Fruit fly (Drosophila melanogaster) whole organism, embryonic: ENCODE results near the gene Fst.

Experiments
- Antp ChIP-seq: fragments of 200-800 bp; sonication (Bioruptor generic); optimal IDR thresholded peaks from 3 replicates; lab custom pipeline; 2016; ENCODE audit warnings: missing biosample characterization, missing genetic modification characterization
- Awh ChIP-seq: fragments of 200-800 bp; sonication (Bioruptor generic); IDR thresholded peaks from 2 replicates; pipeline ENCODE4, ENCODE4 v1.3.6; 2022; ENCODE audit warnings: missing biosample characterization, missing genetic modification characterization
- BtbVII ChIP-seq: fragments of 200-800 bp; sonication (Bioruptor generic); optimal IDR thresholded peaks from 3 replicates; lab custom pipeline; 2017; ENCODE audit warnings: missing biosample characterization, mild to moderate bottlenecking, missing genetic modification characterization
- CG10267 ChIP-seq: fragments of 200-800 bp; sonication (Bioruptor generic); optimal IDR thresholded peaks from 2 replicates; lab custom pipeline; 2018; ENCODE audit warnings: missing biosample characterization, mild to moderate bottlenecking, missing genetic modification characterization, moderate library complexity
- CG10543 ChIP-seq: fragments of 200-800 bp; sonication (Bioruptor generic); optimal IDR thresholded peaks from 3 replicates; lab custom pipeline; 2017; ENCODE audit warnings: missing biosample characterization, mild to moderate bottlenecking, missing genetic modification characterization, moderate library complexity
- CG11504 ChIP-seq: fragments of 200-800 bp; sonication (Bioruptor generic); optimal IDR thresholded peaks from 3 replicates; lab custom pipeline; 2019; ENCODE audit warnings: missing biosample characterization, mild to moderate bottlenecking, missing genetic modification characterization, moderate library complexity
- CG11696 ChIP-seq: fragments of 200-800 bp; sonication (Bioruptor generic); IDR thresholded peaks from 2 replicates; pipeline ENCODE4 v1.3.6; 2022; ENCODE audit warnings: missing biosample characterization, missing genetic modification characterization
- CG11723 ChIP-seq: fragments of 200-800 bp; sonication (Bioruptor generic); optimal IDR thresholded peaks from 2 replicates; lab custom pipeline; 2017; ENCODE audit warnings: missing biosample characterization, mild to moderate bottlenecking, missing genetic modification characterization
- CG1233 ChIP-seq: fragments of 200-800 bp; sonication (Bioruptor generic); optimal IDR thresholded peaks from 4 replicates; lab custom pipeline; 2018; ENCODE audit warnings: missing biosample characterization, mild to moderate bottlenecking, missing genetic modification characterization
- CG1602 ChIP-seq: fragments of 200-800 bp; sonication (Bioruptor generic); optimal IDR thresholded peaks from 3 replicates; lab custom pipeline; 2016; ENCODE audit warnings: missing biosample characterization, missing genetic modification characterization
- CG17186 ChIP-seq: fragments of 200-800 bp; sonication (Bioruptor generic); optimal IDR thresholded peaks from 3 replicates; lab custom pipeline; 2017; ENCODE audit warnings: missing biosample characterization, missing genetic modification reagents, missing genetic modification characterization
- CG18011 ChIP-seq: fragments of 200-800 bp; sonication (Bioruptor generic); optimal IDR thresholded peaks from 2 replicates; lab custom pipeline; 2017; ENCODE audit warnings: missing biosample characterization, missing genetic modification characterization, mild to moderate bottlenecking, moderate library complexity, missing genotype
- CG2678 ChIP-seq: fragments of 200-800 bp; sonication (Bioruptor generic); optimal IDR thresholded peaks from 3 replicates; lab custom pipeline; 2019; ENCODE audit warnings: missing biosample characterization, mild to moderate bottlenecking, missing genetic modification characterization, moderate library complexity
- CG2875 ChIP-seq: fragments of 200-800 bp; sonication (Bioruptor generic); optimal IDR thresholded peaks from 2 replicates; lab custom pipeline; 2017; ENCODE audit warnings: missing biosample characterization, mild to moderate bottlenecking, missing genetic modification characterization, missing genetic modification reagents
- CG34422 ChIP-seq: fragments of 200-800 bp; sonication (Bioruptor generic); IDR thresholded peaks from 3 replicates; pipeline ENCODE4 v1.3.6; 2022; ENCODE audit warnings: missing biosample characterization, missing genetic modification characterization
- CG4617 ChIP-seq: fragments of 200-800 bp; sonication (Bioruptor generic); optimal IDR thresholded peaks from 3 replicates; lab custom pipeline; 2016; ENCODE audit warnings: missing biosample characterization, missing genetic modification characterization, borderline replicate concordance
- CG4820 ChIP-seq: fragments of 200-800 bp; sonication (Bioruptor generic); optimal IDR thresholded peaks from 3 replicates; lab custom pipeline; 2016; ENCODE audit warnings: missing biosample characterization, missing genetic modification characterization
- CG7372 ChIP-seq: fragments of 200-800 bp; sonication (Bioruptor generic); IDR thresholded peaks from 2 replicates; pipeline ENCODE4 v1.3.6; 2022; ENCODE audit warnings: missing biosample characterization, missing genetic modification characterization
- CG8478 ChIP-seq: fragments of >200 bp; optimal IDR thresholded peaks from 2 replicates; lab custom pipeline; 2018
- CG9609 ChIP-seq: fragments of 200-800 bp; sonication (Bioruptor generic); optimal IDR thresholded peaks from 3 replicates; lab custom pipeline; 2016; ENCODE audit warnings: missing biosample characterization, missing genetic modification characterization
- CHES-1-like ChIP-seq: fragments of 200-800 bp; sonication (Bioruptor generic); optimal IDR thresholded peaks from 2 replicates; lab custom pipeline; 2016; ENCODE audit warnings: missing biosample characterization, missing genetic modification characterization
- Camta ChIP-seq: fragments of 200-800 bp; sonication (Bioruptor generic); optimal IDR thresholded peaks from 2 replicates; lab custom pipeline; 2016; ENCODE audit warnings: missing biosample characterization, missing genetic modification characterization
- Dbx ChIP-seq: fragments of 200-800 bp; sonication (Bioruptor generic); IDR thresholded peaks from 3 replicates; pipeline ENCODE4 v1.3.6; 2022; ENCODE audit warnings: missing biosample characterization, missing genetic modification characterization
- Dip3 ChIP-seq: fragments of 200-800 bp; sonication (Bioruptor generic); optimal IDR thresholded peaks from 3 replicates; lab custom pipeline; 2016; ENCODE audit warnings: missing biosample characterization, missing genetic modification characterization
- Elba2 ChIP-seq: fragments of 200-800 bp; sonication (Bioruptor generic); optimal IDR thresholded peaks from 3 replicates; lab custom pipeline; 2016; ENCODE audit warnings: missing biosample characterization, missing genetic modification characterization
- Ets65A ChIP-seq: fragments of 200-800 bp; sonication (Bioruptor generic); peaks from one replicate; lab custom pipeline; 2016; ENCODE audit warnings: missing biosample characterization, missing genetic modification characterization
- Fer2 ChIP-seq: fragments of 200-800 bp; sonication (Bioruptor generic); optimal IDR thresholded peaks from 2 replicates; lab custom pipeline; 2018; ENCODE audit warnings: missing biosample characterization, mild to moderate bottlenecking, missing genetic modification characterization, moderate library complexity
- Gug ChIP-seq: fragments of 200-800 bp; sonication (Bioruptor generic); IDR thresholded peaks from 4 replicates; pipeline ENCODE4 v1.3.6; 2022; ENCODE audit warnings: missing biosample characterization, missing genetic modification characterization
- HLH3B ChIP-seq: fragments of 200-800 bp; sonication (Bioruptor generic); IDR thresholded peaks from 2 replicates; pipeline ENCODE4 v1.3.6; 2022; ENCODE audit warnings: missing biosample characterization, missing genetic modification characterization
- HLH4C ChIP-seq: fragments of 200-800 bp; sonication (Bioruptor generic); IDR thresholded peaks from 3 replicates; pipeline ENCODE4 v1.3.6; 2022; ENCODE audit warnings: missing biosample characterization, missing genetic modification characterization; ENCODE audit not compliant: partially characterized antibody
- Hand ChIP-seq: fragments of 200-800 bp; sonication (Bioruptor generic); optimal IDR thresholded peaks from 2 replicates; lab custom pipeline; 2017; ENCODE audit warnings: mild to moderate bottlenecking, missing biosample characterization, missing genetic modification reagents, missing genetic modification characterization
- Jarid2 ChIP-seq: fragments of 200-800 bp; sonication (Bioruptor generic); optimal IDR thresholded peaks from 3 replicates; lab custom pipeline; 2017; ENCODE audit warnings: mild to moderate bottlenecking, missing biosample characterization, missing genetic modification reagents, missing genetic modification characterization
- Lhr ChIP-seq: fragments of 200-800 bp; sonication (Bioruptor generic); optimal IDR thresholded peaks from 3 replicates; lab custom pipeline; 2017; ENCODE audit warnings: mild to moderate bottlenecking, missing biosample characterization, missing genetic modification reagents, missing genetic modification characterization
- Lim3 ChIP-seq: fragments of 200-800 bp; sonication (Bioruptor generic); IDR thresholded peaks from 2 replicates; pipeline ENCODE4 v1.3.6; 2022; ENCODE audit warnings: missing biosample characterization, missing genetic modification characterization
- NFAT ChIP-seq: fragments of 200-800 bp; sonication (Bioruptor generic); IDR thresholded peaks from 2 replicates; pipeline ENCODE4 v1.3.6; 2022; ENCODE audit warnings: missing biosample characterization, missing genetic modification characterization
- Nf-YC ChIP-seq: fragments of 200-800 bp; optimal IDR thresholded peaks from 3 replicates; lab custom pipeline; 2019; ENCODE audit warnings: missing biosample characterization, mild to moderate bottlenecking, missing genetic modification characterization, moderate library complexity
- ac ChIP-seq: fragments of 200-800 bp; sonication (Bioruptor generic); optimal IDR thresholded peaks from 3 replicates; lab custom pipeline; 2017; ENCODE audit warnings: missing biosample characterization, mild to moderate bottlenecking, missing genetic modification characterization
- ase ChIP-seq: fragments of 200-800 bp; sonication (Bioruptor generic); IDR thresholded peaks from 3 replicates; pipeline ENCODE4 v1.3.6; 2022; ENCODE audit warnings: missing biosample characterization, missing genetic modification characterization
- az2 ChIP-seq: fragments of 200-800 bp; sonication (Bioruptor generic); optimal IDR thresholded peaks from 3 replicates; lab custom pipeline; 2016; ENCODE audit warnings: missing biosample characterization, missing genetic modification characterization
- cg ChIP-seq: fragments of 200-800 bp; sonication (Bioruptor generic); optimal IDR thresholded peaks from 3 replicates; lab custom pipeline; 2019; ENCODE audit warnings: missing biosample characterization, mild to moderate bottlenecking, missing genetic modification characterization, moderate library complexity
- exex ChIP-seq: fragments of 200-800 bp; sonication (Bioruptor generic); optimal IDR thresholded peaks from 4 replicates; lab custom pipeline; 2018; ENCODE audit warnings: missing biosample characterization, mild to moderate bottlenecking, missing genetic modification characterization, moderate library complexity
- eyg ChIP-seq: fragments of 200-800 bp; sonication (Bioruptor generic); optimal IDR thresholded peaks from 3 replicates; lab custom pipeline; 2016; ENCODE audit warnings: missing biosample characterization, missing genetic modification characterization
- fd102C ChIP-seq: fragments of 200-800 bp; sonication (Bioruptor generic); optimal IDR thresholded peaks from 2 replicates; lab custom pipeline; 2018; ENCODE audit warnings: missing biosample characterization, mild to moderate bottlenecking, missing genetic modification characterization, moderate library complexity
- fd64A ChIP-seq: fragments of 200-800 bp; sonication (Bioruptor generic); optimal IDR thresholded peaks from 3 replicates; lab custom pipeline; 2018; ENCODE audit warnings: missing biosample characterization, mild to moderate bottlenecking, missing genetic modification characterization
- fu2 ChIP-seq: fragments of 200-800 bp; sonication (Bioruptor generic); optimal IDR thresholded peaks from 2 replicates; lab custom pipeline; 2016; ENCODE audit warnings: missing biosample characterization, missing genetic modification characterization
- nmo ChIP-seq: fragments of 200-800 bp; sonication (Bioruptor generic); optimal IDR thresholded peaks from 2 replicates; lab custom pipeline; 2018; ENCODE audit warnings: missing biosample characterization, mild to moderate bottlenecking, missing genetic modification characterization, moderate library complexity
- pnt ChIP-seq: fragments of 200-800 bp; sonication (Bioruptor generic); optimal IDR thresholded peaks from 3 replicates; lab custom pipeline; 2016; ENCODE audit warnings: missing biosample characterization, missing genetic modification characterization
- slou ChIP-seq: fragments of 200-800 bp; sonication (Bioruptor generic); optimal IDR thresholded peaks from 3 replicates; lab custom pipeline; 2016; ENCODE audit warnings: missing biosample characterization, missing genetic modification characterization
- sna ChIP-seq: fragments of 200-800 bp; sonication (Bioruptor generic); IDR thresholded peaks from 2 replicates; pipeline ENCODE4 v1.3.6; 2022; ENCODE audit warnings: missing biosample characterization, missing genetic modification characterization; ENCODE audit not compliant: partially characterized antibody
- tup ChIP-seq: fragments of 200-800 bp; sonication (Bioruptor generic); optimal IDR thresholded peaks from 2 replicates; lab custom pipeline; 2016; ENCODE audit warnings: missing biosample characterization, mild to moderate bottlenecking, missing genetic modification characterization, moderate library complexity

The Fst gene

DNA sequence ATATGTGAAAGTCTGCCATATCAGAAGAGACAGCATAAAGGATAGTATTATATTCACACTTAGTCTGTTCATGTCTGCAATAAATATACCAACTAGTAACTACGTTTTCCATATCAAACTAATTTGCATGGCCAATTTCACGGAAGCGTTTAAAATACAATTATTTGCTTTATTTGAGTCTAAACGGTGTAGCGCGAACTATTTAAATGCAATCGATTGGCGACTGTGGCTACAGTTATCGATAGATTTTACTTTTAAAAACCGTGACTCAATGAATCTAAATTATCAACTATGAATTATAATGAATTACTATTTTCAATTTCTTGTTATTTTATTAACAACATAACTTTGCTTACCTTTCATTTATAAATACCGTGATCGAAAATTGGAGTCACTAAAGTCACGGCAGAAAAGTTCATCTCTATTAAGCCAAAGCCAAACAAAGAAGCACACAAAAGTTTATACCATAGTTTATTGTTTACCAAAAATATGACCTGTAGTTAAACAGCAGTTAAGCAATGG is 19.0 kb downstream of the Fst start, which contains the start of the genes CG9427 and CG8319 (continued):
- TF ChIP-seq az2 (GFP tag; lab: Kevin White, UChicago): peak; percentile 51
- no peak for TF ChIP-seq Jarid2 (GFP tag; lab: Kevin White, UChicago)
- TF ChIP-seq Dbx: 0 out of 3 replicates have a peak, but pooled peaks have one; percentile 45
- TF ChIP-seq CG17186 (GFP tag; lab: Kevin White, UChicago): peak; percentile 63
- TF ChIP-seq fd102C (GFP tag; lab: Kevin White, UChicago): no peak
- TF ChIP-seq CG8478 (lab: Kevin White, UChicago): no peak
- no peak for TF ChIP-seq BtbVII (GFP tag; lab: Kevin White, UChicago)
- no peak for TF ChIP-seq CG11696
- peak; percentile 38 for TF ChIP-seq exex (tag; lab: Kevin White, UChicago)
- TF ChIP-seq CG11723 (GFP tag; lab: Kevin White, UChicago): no peak
- peak; percentile 35; the same call in 1 of the 2 replicates for TF ChIP-seq CG7372 (GFP tag; lab: Robert Waterston, UW)
- no peak for TF ChIP-seq Lim3 (GFP tag; lab: Robert Waterston, UW)
- TF ChIP-seq Ets65A (GFP tag; lab: Kevin White, UChicago): no peak
- no peak for TF ChIP-seq eyg (GFP tag; lab: Kevin White, UChicago)
- no peak for TF ChIP-seq Awh (GFP tag; lab: Robert Waterston, UW)
- peak; percentile 47 for TF ChIP-seq CG9609 (GFP tag; lab: Kevin White, UChicago)
- peak; percentile 48 for TF ChIP-seq CG1233 (GFP tag; lab: Kevin White, UChicago)
- no peak for TF ChIP-seq CG11504
- TF ChIP-seq Camta (GFP tag; lab: Kevin White, UChicago): peak; percentile 61
- no peak for TF ChIP-seq ase
- no peak for TF ChIP-seq Hand (GFP tag; lab: Kevin White, UChicago)
- peak; percentile 79 for TF ChIP-seq Nf-YC (tag; lab: Kevin White, UChicago)
- TF ChIP-seq NFAT (GFP tag; lab: Robert Waterston, UW): peak; percentile 42
- TF ChIP-seq Dip3: peak; percentile 58
- TF ChIP-seq CG4820 (GFP tag; lab: Kevin White, UChicago): peak; percentile 47
- peak; percentile 2 for TF ChIP-seq Antp (GFP tag; lab: Kevin White, UChicago)
- TF ChIP-seq CG10267: peak; percentile 71
- TF ChIP-seq tup (GFP tag; lab: Kevin White, UChicago): no peak
- TF ChIP-seq ac (GFP tag; lab: Kevin White, UChicago): no peak
- TF ChIP-seq Elba2: peak; percentile 16
- TF ChIP-seq CG2678: peak; percentile 67
- TF ChIP-seq Fer2: peak; percentile 52
- TF ChIP-seq HLH3B (GFP tag; lab: Robert Waterston, UW): no peak
- peak; percentile 73 for TF ChIP-seq nmo (GFP tag; lab: Kevin White, UChicago)
- peak; percentile 63 for TF ChIP-seq CHES-1-like (GFP tag; lab: Kevin White, UChicago)
- TF ChIP-seq CG10543 (GFP tag; lab: Kevin White, UChicago): peak; percentile 66
- no peak for TF ChIP-seq fd64A (GFP tag; lab: Kevin White, UChicago)
- TF ChIP-seq slou: no peak
- TF ChIP-seq Lhr: peak; percentile 16
- TF ChIP-seq HLH4C (GFP tag; lab: Robert Waterston, UW): peak; percentile 88
- TF ChIP-seq CG34422 (GFP tag; lab: Robert Waterston, UW): no peak; the same call in 2 of the 3 replicates
- peak; percentile 94 for TF ChIP-seq sna (GFP tag; lab: Robert Waterston, UW)
- no peak for TF ChIP-seq cg (GFP tag; lab: Kevin White, UChicago)
- TF ChIP-seq fu2 (GFP tag; lab: Kevin White, UChicago): peak; percentile 64
- TF ChIP-seq CG2875 (GFP tag; lab: Kevin White, UChicago): peak; percentile 3
- TF ChIP-seq pnt: peak; percentile 0
- peak; percentile 63 for TF ChIP-seq CG4617 (GFP tag; lab: Kevin White, UChicago)
- TF ChIP-seq CG18011 (GFP tag; lab: Kevin White, UChicago): peak; percentile 33
- 0 out of 4 replicates have a peak, but pooled peaks have one; percentile 26 for TF ChIP-seq Gug (GFP tag; lab: Robert Waterston, UW)
- peak; percentile 30 for TF ChIP-seq CG1602
